Fruit fly (Drosophila melanogaster) whole organism, wandering third instar larva: Measurements from ENCODE around the gene CG31457.

Experiments used
- Abd-B ChIP-seq: fragments of >200 bp; optimal IDR thresholded peaks from 2 replicates; lab custom pipeline; 2017; ENCODE audit warnings: missing biosample characterization, missing genetic modification characterization
- CG32264 ChIP-seq: fragments of 200-800 bp; sonication (Bioruptor generic); optimal IDR thresholded peaks from 2 replicates; lab custom pipeline; 2016; ENCODE audit warnings: missing biosample characterization, missing genetic modification characterization
- CrebA ChIP-seq: fragments of 200-800 bp; sonication (Bioruptor generic); optimal IDR thresholded peaks from 2 replicates; lab custom pipeline; 2016; ENCODE audit warnings: missing biosample characterization, mild to moderate bottlenecking, missing genetic modification characterization, borderline replicate concordance
- Dfd ChIP-seq: fragments of >200 bp; optimal IDR thresholded peaks from 2 replicates; lab custom pipeline; 2017; ENCODE audit warnings: missing biosample characterization, missing genetic modification characterization
- Dif ChIP-seq: fragments of 200-275, 200-300 bp; sonication (Bioruptor generic); optimal IDR thresholded peaks from 2 replicates; lab custom pipeline; 2018; ENCODE audit warnings: missing biosample characterization, missing genetic modification characterization; ENCODE audit not compliant: partially characterized antibody
- GATAd ChIP-seq: sonication (Bioruptor generic); optimal IDR thresholded peaks from 2 replicates; lab custom pipeline; 2016; ENCODE audit warnings: missing biosample characterization, missing genetic modification characterization
- HLH106 ChIP-seq: fragments of 200-800 bp; optimal IDR thresholded peaks from 3 replicates; lab custom pipeline; 2019; ENCODE audit warnings: missing biosample characterization, mild to moderate bottlenecking, missing genetic modification characterization, moderate library complexity
- Hr78 ChIP-seq: fragments of >200 bp; optimal IDR thresholded peaks from 2 replicates; lab custom pipeline; 2017; ENCODE audit warnings: missing biosample characterization, missing genetic modification characterization
- Hr83 ChIP-seq: fragments of 200-300 bp; sonication (Bioruptor generic); optimal IDR thresholded peaks from 2 replicates; lab custom pipeline; 2016; ENCODE audit warnings: missing biosample characterization, mild to moderate bottlenecking, missing genetic modification characterization, moderate library complexity; ENCODE audit not compliant: poor library complexity, severe bottlenecking
- Jra ChIP-seq: sonication (Bioruptor generic); optimal IDR thresholded peaks from 2 replicates; lab custom pipeline; 2016; ENCODE audit warnings: missing biosample characterization, missing genetic modification characterization
- Myc ChIP-seq: fragments of >200 bp; optimal IDR thresholded peaks from 2 replicates; lab custom pipeline; 2017
- OdsH ChIP-seq: fragments of 200-800 bp; sonication (Bioruptor generic); optimal IDR thresholded peaks from 2 replicates; lab custom pipeline; 2016; ENCODE audit warnings: missing biosample characterization, mild to moderate bottlenecking, missing genetic modification characterization
- Rel ChIP-seq, 2 experiments: fragments of 200-800 bp; sonication (Bioruptor generic) in 1 of 2; optimal IDR thresholded peaks; 2 replicates in 1 of 2; 3 replicates in 1 of 2; lab custom pipeline; 2016 to 2019; ENCODE audit warnings: mild to moderate bottlenecking in 2 of 2, missing biosample characterization in 2 of 2, missing genetic modification characterization in 2 of 2, moderate library complexity in 1 of 2
- Sp1 ChIP-seq: fragments of 200-800 bp; sonication (Bioruptor generic); optimal IDR thresholded peaks from 3 replicates; lab custom pipeline; 2019; ENCODE audit warnings: missing biosample characterization, mild to moderate bottlenecking, missing genetic modification characterization, moderate library complexity
- Vsx2 ChIP-seq: fragments of 200-300, 225-300 bp; sonication (Bioruptor generic); optimal IDR thresholded peaks from 2 replicates; lab custom pipeline; 2018; ENCODE audit warnings: missing biosample characterization, missing genetic modification characterization; ENCODE audit not compliant: partially characterized antibody
- br ChIP-seq: fragments of 200-800 bp; sonication (Bioruptor generic); optimal IDR thresholded peaks from 2 replicates; lab custom pipeline; 2016; ENCODE audit warnings: missing biosample characterization, missing genetic modification characterization
- dmrt93B ChIP-seq: fragments of 200-800 bp; sonication (Bioruptor generic); optimal IDR thresholded peaks from 2 replicates; lab custom pipeline; 2018; ENCODE audit warnings: missing biosample characterization, mild to moderate bottlenecking, missing genetic modification characterization
- dsf ChIP-seq: sonication (Bioruptor generic); optimal IDR thresholded peaks from 2 replicates; lab custom pipeline; 2016; ENCODE audit warnings: missing biosample characterization, missing genetic modification characterization, borderline replicate concordance
- ey ChIP-seq: fragments of 200-800 bp; sonication (Bioruptor generic); optimal IDR thresholded peaks from 2 replicates; lab custom pipeline; 2016; ENCODE audit warnings: missing biosample characterization, missing genetic modification characterization
- foxo ChIP-seq, 2 experiments: fragments of 200-800 bp; sonication (Bioruptor generic); optimal IDR thresholded peaks; 2 replicates in 1 of 2; 3 replicates in 1 of 2; lab custom pipeline; 2016 to 2017; ENCODE audit warnings: missing biosample characterization in 2 of 2, missing genetic modification characterization in 2 of 2
- fru ChIP-seq: fragments of 200-800 bp; sonication (Bioruptor generic); optimal IDR thresholded peaks from 3 replicates; lab custom pipeline; 2016; ENCODE audit warnings: missing biosample characterization, mild to moderate bottlenecking, missing genetic modification characterization
- h ChIP-seq: fragments of 200-800 bp; sonication (Bioruptor generic); optimal IDR thresholded peaks from 3 replicates; lab custom pipeline; 2016; ENCODE audit warnings: missing biosample characterization, mild to moderate bottlenecking, missing genetic modification characterization
- jim ChIP-seq: fragments of 175-275, 200-325 bp; sonication (Bioruptor generic); optimal IDR thresholded peaks from 2 replicates; lab custom pipeline; 2016; ENCODE audit warnings: missing biosample characterization, mild to moderate bottlenecking, missing genetic modification characterization
- lola ChIP-seq: fragments of >200 bp; optimal IDR thresholded peaks from 2 replicates; lab custom pipeline; 2017; ENCODE audit warnings: missing biosample characterization, missing genetic modification characterization
- pan ChIP-seq: fragments of >200 bp; optimal IDR thresholded peaks from 2 replicates; lab custom pipeline; 2017
- psq ChIP-seq: fragments of 200-800 bp; sonication (Bioruptor generic); optimal IDR thresholded peaks from 3 replicates; lab custom pipeline; 2017; ENCODE audit warnings: missing biosample characterization, mild to moderate bottlenecking, missing genetic modification characterization, moderate library complexity
- sage ChIP-seq: fragments of 200-800 bp; sonication (Bioruptor generic); optimal IDR thresholded peaks from 2 replicates; lab custom pipeline; 2016; ENCODE audit warnings: missing biosample characterization, mild to moderate bottlenecking, missing genetic modification characterization
- sv ChIP-seq: fragments of 200-800 bp; sonication (Bioruptor generic); optimal IDR thresholded peaks from 3 replicates; lab custom pipeline; 2016; ENCODE audit warnings: missing biosample characterization, missing genetic modification characterization
- tai ChIP-seq: sonication (Bioruptor generic); optimal IDR thresholded peaks from 2 replicates; lab custom pipeline; 2016; ENCODE audit warnings: missing biosample characterization, missing genetic modification characterization
- usp ChIP-seq: fragments of >200 bp; optimal IDR thresholded peaks from 2 replicates; lab custom pipeline; 2017; ENCODE audit warnings: missing biosample characterization, missing genetic modification characterization
- woc ChIP-seq: sonication (Bioruptor generic); optimal IDR thresholded peaks from 2 replicates; lab custom pipeline; 2016; ENCODE audit warnings: missing biosample characterization, mild to moderate bottlenecking, missing genetic modification characterization

Gene CG31457

DNA sequence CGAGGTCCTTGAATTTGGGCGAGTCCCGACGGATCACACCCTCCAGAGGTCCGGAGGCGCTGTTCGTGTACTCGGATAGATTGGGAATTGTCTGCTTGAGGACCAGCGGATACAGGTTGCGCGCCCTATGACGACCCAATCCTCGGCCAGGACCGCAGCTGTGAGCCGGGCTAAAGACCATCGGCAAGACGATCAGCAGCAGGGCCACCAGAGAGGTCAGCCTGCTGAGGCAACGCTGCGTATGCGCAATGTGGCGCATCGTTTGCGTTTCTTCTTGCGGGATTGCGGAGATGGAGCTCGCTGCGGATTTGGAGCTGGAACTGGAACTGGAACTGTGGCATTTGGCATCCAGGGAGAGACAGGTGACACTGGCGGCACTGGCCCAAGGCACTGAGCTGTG, 13.3 kb upstream of the CG31457 start:
- TF ChIP-seq br (GFP tag; lab: Kevin White, UChicago) (no peak), CG32264 (GFP tag; lab: Kevin White, UChicago) (no peak), pan (no peak), Hr78 (GFP tag; lab: Kevin White, UChicago) (no peak), sage (GFP tag; lab: Kevin White, UChicago) (no peak), HLH106 (tag; lab: Kevin White, UChicago) (no peak), OdsH (GFP tag; lab: Kevin White, UChicago) (no peak), Myc (lab: Kevin White, UChicago) (no peak), Sp1 (no peak), woc (no peak), ey (GFP tag; lab: Kevin White, UChicago) (no peak), usp (GFP tag; lab: Kevin White, UChicago) (no peak), Jra (no peak), lola (no peak)

DNA sequence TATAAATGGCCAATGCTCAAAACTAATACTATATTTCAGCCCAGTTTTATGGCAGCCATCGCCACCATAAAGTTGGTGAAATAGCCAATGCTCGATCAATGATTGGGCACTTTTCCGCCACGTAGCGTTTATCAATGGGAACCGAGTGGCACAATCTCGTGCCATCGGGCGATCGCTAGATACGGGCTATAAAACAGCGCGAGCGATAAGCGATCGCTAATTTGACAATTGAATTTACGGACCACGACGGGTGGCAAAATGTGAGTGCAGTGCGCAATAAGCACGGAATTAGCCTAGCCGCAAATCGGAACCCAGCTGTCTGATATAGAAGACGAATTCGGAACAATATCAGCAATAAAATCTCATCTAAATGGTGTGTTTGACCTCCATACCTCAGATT, 12.5 kb upstream of the CG31457 start:
- TF ChIP-seq ey (GFP tag; lab: Kevin White, UChicago) = no peak
- TF ChIP-seq br (GFP tag; lab: Kevin White, UChicago) = peak; percentile 43
- no peak for TF ChIP-seq Abd-B (GFP tag; lab: Kevin White, UChicago)
- no peak for TF ChIP-seq HLH106 (tag; lab: Kevin White, UChicago)
- no peak for TF ChIP-seq Hr78 (GFP tag; lab: Kevin White, UChicago)
- peak; percentile 37 for TF ChIP-seq Vsx2 (GFP tag; lab: Kevin White, UChicago)
- no peak for TF ChIP-seq usp (GFP tag; lab: Kevin White, UChicago)
- TF ChIP-seq dmrt93B = no peak
- no peak for TF ChIP-seq CrebA (GFP tag; lab: Kevin White, UChicago)
- TF ChIP-seq h = peak; percentile 49
- TF ChIP-seq sv (GFP tag; lab: Kevin White, UChicago) = no peak
- no peak for TF ChIP-seq jim (GFP tag; lab: Kevin White, UChicago)
- TF ChIP-seq Dif (GFP tag; lab: Kevin White, UChicago) = no peak
- no peak for TF ChIP-seq fru (GFP tag; lab: Kevin White, UChicago)
- no peak for TF ChIP-seq OdsH (GFP tag; lab: Kevin White, UChicago)
- TF ChIP-seq, all 38 proteins: peak for 3

DNA sequence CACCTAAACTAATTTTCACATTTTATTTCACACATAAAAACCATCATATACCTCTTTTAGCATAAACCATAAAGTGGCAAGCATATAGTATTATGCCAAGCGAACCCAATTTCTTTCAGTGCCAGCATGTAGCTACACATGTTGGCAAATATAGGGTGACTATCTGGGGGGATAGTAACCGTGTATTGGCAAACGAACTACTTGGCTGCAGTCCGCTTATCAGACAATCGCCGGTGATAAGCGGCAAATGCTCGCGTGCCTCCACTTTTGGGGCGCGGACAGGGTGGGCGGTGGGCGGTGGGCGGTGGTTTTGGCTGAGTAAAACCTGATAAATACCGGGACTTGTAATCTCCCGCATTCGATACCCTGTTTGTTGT, 11.8 kb upstream of the CG31457 start:
- peak; percentile 4 for TF ChIP-seq h
- peak in 1 of 2 experiments; percentile 15 for TF ChIP-seq foxo (GFP tag; optimal IDR thresholded peaks at IDR 0.05; lab: Kevin White, UChicago)
- TF ChIP-seq psq (GFP tag; lab: Kevin White, UChicago) = no peak
- no peak for TF ChIP-seq dsf (GFP tag; lab: Kevin White, UChicago)
- no peak for TF ChIP-seq Rel (GFP tag; optimal IDR thresholded peaks at IDR 0.05; lab: Kevin White, UChicago)
- TF ChIP-seq Rel (tag; optimal IDR thresholded peaks at IDR 0.05; lab: Kevin White, UChicago) = peak; percentile 70

DNA sequence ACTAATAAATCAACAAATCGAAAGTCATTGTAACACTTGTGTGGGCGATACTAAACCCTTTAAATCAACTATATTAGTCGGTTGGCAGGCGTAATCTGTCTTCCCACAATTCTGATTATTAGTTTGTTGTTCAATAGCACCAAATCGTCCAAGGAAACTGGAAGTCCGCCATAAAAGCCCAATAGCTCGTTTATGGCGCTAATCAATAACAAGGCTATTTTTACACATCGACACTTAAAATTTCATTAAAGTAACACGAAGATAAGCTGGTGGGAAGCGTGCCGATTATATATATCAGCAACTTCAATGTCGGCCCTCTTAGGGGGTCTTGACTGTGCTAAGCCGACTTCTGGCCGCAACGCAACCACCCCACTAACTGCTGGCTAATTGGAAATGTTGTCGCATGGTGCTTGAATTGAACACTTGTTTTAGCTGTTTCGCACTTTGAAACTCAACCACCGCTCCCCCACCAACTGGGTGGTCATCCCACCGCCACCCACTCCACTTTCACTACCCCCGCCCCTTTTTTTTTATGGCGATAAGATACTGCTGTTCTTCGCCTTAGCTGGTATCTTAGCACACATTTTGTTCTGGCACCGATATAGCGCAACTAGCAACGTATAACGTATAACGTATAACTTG, 11.3 kb upstream of the CG31457 start:
- no peak for TF ChIP-seq HLH106 (tag; lab: Kevin White, UChicago)
- peak; percentile 23 for TF ChIP-seq h

DNA sequence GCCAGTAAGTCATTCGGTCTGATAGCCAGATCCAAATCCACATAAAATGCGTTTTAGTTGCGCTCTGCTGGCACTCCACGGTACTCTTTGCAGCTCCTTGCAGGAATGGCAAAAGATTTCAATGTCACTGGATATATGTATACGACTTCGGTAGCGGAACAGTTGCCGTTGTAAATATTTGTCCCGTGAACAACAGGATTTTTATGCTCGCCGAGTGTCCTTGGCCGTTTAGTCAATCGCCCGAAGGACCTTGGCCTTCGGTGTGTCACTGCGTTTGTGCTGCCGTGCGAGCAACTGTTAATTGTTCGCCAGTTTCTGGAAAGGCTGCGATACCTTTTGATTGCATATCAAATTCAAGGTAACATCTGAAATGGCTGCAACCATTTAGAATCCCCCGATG, 10.7 kb upstream of the CG31457 start:
- no peak for TF ChIP-seq psq (GFP tag; lab: Kevin White, UChicago)

DNA sequence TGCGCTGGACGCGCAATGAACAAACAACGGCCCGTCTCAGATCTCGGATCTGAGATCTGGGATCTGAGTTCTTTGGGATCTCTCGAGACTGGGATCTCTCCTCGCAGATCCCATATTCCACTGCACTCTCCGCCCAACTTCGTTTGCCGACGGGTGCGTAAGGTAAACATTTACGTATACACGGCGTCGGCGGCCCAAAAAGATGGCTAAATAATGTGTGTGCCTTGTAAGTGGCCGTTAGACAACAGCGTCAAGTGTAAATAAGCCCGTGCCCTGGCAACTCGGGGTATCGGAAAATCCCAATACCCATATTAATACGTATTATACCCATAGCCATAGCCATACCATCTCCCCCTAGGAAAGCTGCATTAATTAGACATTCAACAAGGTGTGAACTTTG, 6.9 kb upstream of the CG31457 start:
- TF ChIP-seq GATAd (GFP tag; lab: Kevin White, UChicago) (no peak), tai (no peak), ey (GFP tag; lab: Kevin White, UChicago) (no peak), usp (GFP tag; lab: Kevin White, UChicago) (no peak), Dfd (GFP tag; lab: Kevin White, UChicago) (no peak), Jra (no peak), dmrt93B (no peak), OdsH (GFP tag; lab: Kevin White, UChicago) (no peak), Hr83 (GFP tag; lab: Kevin White, UChicago) (no peak), Dif (GFP tag; lab: Kevin White, UChicago) (no peak)
